Worm (Caenorhabditis elegans) whole organism, L3 larva: Measurements from ENCODE around the gene C25B8.8.
A peak's percentile ranks its signal among the peaks of the same experiment; 100 is the strongest.

Source experiments
- R02D3.7 ChIP-seq: fragments of 150-350 bp; optimal IDR thresholded peaks from 2 replicates; lab custom pipeline; 2014; ENCODE audit warnings: missing biosample characterization, missing genetic modification characterization
- ZK546.5 ChIP-seq: sonication (generic microtip); optimal IDR thresholded peaks from 2 replicates; lab custom pipeline; 2017; ENCODE audit warnings: missing biosample characterization, missing genetic modification characterization
- aly-2 ChIP-seq: fragments of 150-350 bp; optimal IDR thresholded peaks from 2 replicates; lab custom pipeline; 2014; ENCODE audit warnings: missing biosample characterization, missing genetic modification characterization
- ama-1 ChIP-seq: fragments of 150-350 bp; optimal IDR thresholded peaks from 2 replicates; lab custom pipeline; 2018
- ceh-16 ChIP-seq: sonication (generic microtip); optimal IDR thresholded peaks from 2 replicates; lab custom pipeline; 2017; ENCODE audit warnings: missing biosample characterization, missing genetic modification characterization
- ceh-28 ChIP-seq: fragments of 150-350 bp; optimal IDR thresholded peaks from 2 replicates; lab custom pipeline; 2014; ENCODE audit warnings: missing biosample characterization, missing genetic modification reagents, missing genetic modification characterization
- ceh-82 ChIP-seq: fragments of 150-350 bp; optimal IDR thresholded peaks from 2 replicates; lab custom pipeline; 2014; ENCODE audit warnings: missing biosample characterization, missing genetic modification characterization
- daf-12 ChIP-seq: fragments of 150-350 bp; optimal IDR thresholded peaks from 2 replicates; lab custom pipeline; 2014; ENCODE audit warnings: missing biosample characterization, missing genetic modification reagents, missing genetic modification characterization
- egl-27 ChIP-seq: sonication (generic microtip); optimal IDR thresholded peaks from 4 replicates; lab custom pipeline; 2017; ENCODE audit warnings: missing biosample characterization, missing genetic modification reagents, missing genetic modification characterization
- egl-5 ChIP-seq: fragments of 150-350 bp; optimal IDR thresholded peaks from 2 replicates; lab custom pipeline; 2017; ENCODE audit warnings: missing biosample characterization, missing genetic modification reagents, missing genetic modification characterization, inconsistent platforms
- elt-1 ChIP-seq: fragments of 150-350 bp; optimal IDR thresholded peaks from 2 replicates; lab custom pipeline; 2014; ENCODE audit warnings: missing biosample characterization, missing genetic modification characterization
- elt-2 ChIP-seq: sonication (generic microtip); optimal IDR thresholded peaks from 2 replicates; lab custom pipeline; 2016; ENCODE audit warnings: missing genetic modification reagents, mild to moderate bottlenecking, missing genetic modification characterization, missing compliant biosample characterization
- elt-3 ChIP-seq, 3 experiments: fragments of 150-350 bp in 1 of 3; sonication (generic microtip) in 2 of 3; optimal IDR thresholded peaks; 2 replicates in 2 of 3; 4 replicates in 1 of 3; lab custom pipeline; 2014 to 2017; ENCODE audit warnings: missing biosample characterization in 3 of 3, missing genetic modification characterization in 3 of 3
- eor-1 ChIP-seq, 2 experiments: fragments of 150-350 bp; optimal IDR thresholded peaks; 2 replicates each; lab custom pipeline; 2014 to 2018; ENCODE audit warnings: missing biosample characterization in 2 of 2, missing genetic modification characterization in 2 of 2
- fkh-10 ChIP-seq: sonication (generic microtip); optimal IDR thresholded peaks from 2 replicates; lab custom pipeline; 2017; ENCODE audit warnings: missing biosample characterization, missing genetic modification reagents, missing genetic modification characterization
- fkh-2 ChIP-seq: fragments of 150-350 bp; optimal IDR thresholded peaks from 2 replicates; lab custom pipeline; 2014; ENCODE audit warnings: missing biosample characterization, missing genetic modification reagents, missing genetic modification characterization
- fos-1 ChIP-seq: fragments of 150-350 bp; optimal IDR thresholded peaks from 2 replicates; lab custom pipeline; 2014; ENCODE audit warnings: missing biosample characterization, missing genetic modification characterization
- hmg-11 ChIP-seq: sonication (generic microtip); optimal IDR thresholded peaks from 2 replicates; lab custom pipeline; 2016; ENCODE audit warnings: missing genetic modification characterization, missing compliant biosample characterization
- jun-1 ChIP-seq: fragments of 150-350 bp; optimal IDR thresholded peaks from 2 replicates; lab custom pipeline; 2014; ENCODE audit warnings: missing biosample characterization, missing genetic modification reagents, missing genetic modification characterization
- lin-15B ChIP-seq: fragments of 150-350 bp; optimal IDR thresholded peaks from 2 replicates; lab custom pipeline; 2014; ENCODE audit warnings: missing biosample characterization, missing genetic modification characterization
- lin-39 ChIP-seq: fragments of 150-350 bp; optimal IDR thresholded peaks from 2 replicates; lab custom pipeline; 2018; ENCODE audit warnings: missing biosample characterization, missing genetic modification reagents, missing genetic modification characterization
- lsy-12 ChIP-seq: sonication (generic microtip); optimal IDR thresholded peaks from 2 replicates; lab custom pipeline; 2016; ENCODE audit warnings: mild to moderate bottlenecking, missing genetic modification characterization, missing compliant biosample characterization
- mdl-1 ChIP-seq: fragments of 150-350 bp; optimal IDR thresholded peaks from 2 replicates; lab custom pipeline; 2014; ENCODE audit warnings: missing biosample characterization, missing genetic modification characterization
- mml-1 ChIP-seq: fragments of 150-350 bp; sonication (generic microtip); optimal IDR thresholded peaks from 3 replicates; lab custom pipeline; 2014; ENCODE audit warnings: missing biosample characterization, missing genetic modification characterization
- nfya-1 ChIP-seq: sonication (generic microtip); optimal IDR thresholded peaks from 2 replicates; lab custom pipeline; 2017; ENCODE audit warnings: missing genetic modification characterization, mild to moderate bottlenecking, missing compliant biosample characterization, antibody characterized with exemption, moderate library complexity; ENCODE audit not compliant: insufficient read depth
- nhr-11 ChIP-seq: fragments of 150-350 bp; optimal IDR thresholded peaks from 2 replicates; lab custom pipeline; 2014; ENCODE audit warnings: missing biosample characterization, missing genetic modification characterization
- nhr-12 ChIP-seq: fragments of 150-350 bp; optimal IDR thresholded peaks from 2 replicates; lab custom pipeline; 2014; ENCODE audit warnings: missing biosample characterization, missing genetic modification characterization
- nhr-237 ChIP-seq: fragments of 150-350 bp; optimal IDR thresholded peaks from 2 replicates; lab custom pipeline; 2014; ENCODE audit warnings: missing biosample characterization, missing genetic modification characterization
- nhr-25 ChIP-seq: sonication (generic microtip); optimal IDR thresholded peaks from 2 replicates; lab custom pipeline; 2017; ENCODE audit warnings: missing biosample characterization, missing genetic modification characterization
- nhr-28 ChIP-seq: fragments of 150-350 bp; optimal IDR thresholded peaks from 2 replicates; lab custom pipeline; 2014; ENCODE audit warnings: missing biosample characterization, missing genetic modification characterization
- nhr-43 ChIP-seq: sonication (generic microtip); optimal IDR thresholded peaks from 2 replicates; lab custom pipeline; 2016; ENCODE audit warnings: mild to moderate bottlenecking, missing genetic modification characterization, missing compliant biosample characterization; ENCODE audit not compliant: poor library complexity, severe bottlenecking
- nhr-67 ChIP-seq: fragments of 150-350 bp; optimal IDR thresholded peaks from 2 replicates; lab custom pipeline; 2014; ENCODE audit warnings: missing biosample characterization, missing genetic modification characterization
- nhr-76 ChIP-seq: fragments of 150-350 bp; sonication (generic microtip); optimal IDR thresholded peaks from 5 replicates; lab custom pipeline; 2014; ENCODE audit warnings: missing biosample characterization, missing genetic modification characterization
- nhr-77 ChIP-seq: fragments of 150-350 bp; optimal IDR thresholded peaks from 2 replicates; lab custom pipeline; 2014; ENCODE audit warnings: missing biosample characterization, missing genetic modification characterization
- pha-4 ChIP-seq: fragments of 150-350 bp; optimal IDR thresholded peaks from 2 replicates; lab custom pipeline; 2014; ENCODE audit warnings: missing biosample characterization, missing genetic modification reagents, missing genetic modification characterization
- pqm-1 ChIP-seq: fragments of 150-350 bp; optimal IDR thresholded peaks from 2 replicates; lab custom pipeline; 2017; ENCODE audit warnings: missing biosample characterization, missing genetic modification characterization, inconsistent platforms
- skn-1 ChIP-seq: fragments of 150-350 bp; optimal IDR thresholded peaks from 2 replicates; lab custom pipeline; 2014; ENCODE audit warnings: missing biosample characterization, missing genetic modification characterization
- snpc-4 ChIP-seq: fragments of 150-350 bp; optimal IDR thresholded peaks from 2 replicates; lab custom pipeline; 2014; ENCODE audit warnings: missing biosample characterization, missing genetic modification characterization
- tbx-2 ChIP-seq: sonication (generic microtip); optimal IDR thresholded peaks from 2 replicates; lab custom pipeline; 2016; ENCODE audit warnings: mild to moderate bottlenecking, missing genetic modification characterization, missing compliant biosample characterization
- unc-62 ChIP-seq: fragments of 150-350 bp; sonication (generic microtip); optimal IDR thresholded peaks from 4 replicates; lab custom pipeline; 2014; ENCODE audit warnings: missing biosample characterization, missing genetic modification reagents, missing genetic modification characterization
- zag-1 ChIP-seq: fragments of 150-350 bp; optimal IDR thresholded peaks from 2 replicates; lab custom pipeline; 2014; ENCODE audit warnings: missing biosample characterization, missing genetic modification characterization
- ztf-11 ChIP-seq: fragments of 150-350 bp; optimal IDR thresholded peaks from 2 replicates; lab custom pipeline; 2014; ENCODE audit warnings: missing biosample characterization, missing genetic modification characterization

Gene C25B8.8

DNA sequence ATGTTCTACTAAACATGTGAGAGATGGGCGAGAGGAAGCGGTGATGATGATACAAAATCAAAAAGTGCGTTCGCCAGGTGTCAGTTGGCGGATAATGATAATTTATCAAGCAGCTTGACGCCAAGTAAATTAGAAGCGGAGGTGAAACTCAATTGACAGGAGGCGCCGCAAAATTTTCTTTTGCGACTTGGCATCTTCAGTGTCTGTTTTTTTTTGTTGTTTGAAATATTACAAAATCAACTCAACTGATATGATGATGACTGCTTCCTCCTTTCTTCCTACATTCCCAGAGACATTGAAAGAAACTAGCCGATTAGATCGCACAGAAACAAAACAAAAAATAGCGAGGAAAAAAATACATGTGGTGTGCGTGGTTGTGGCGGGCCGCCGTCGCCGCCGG lies 33.8 kb upstream of the C25B8.8 start:
- TF ChIP-seq daf-12 (tag; lab: Kevin White, UChicago) (no peak), lin-39 (tag; lab: Kevin White, UChicago) (peak; percentile 31)

DNA sequence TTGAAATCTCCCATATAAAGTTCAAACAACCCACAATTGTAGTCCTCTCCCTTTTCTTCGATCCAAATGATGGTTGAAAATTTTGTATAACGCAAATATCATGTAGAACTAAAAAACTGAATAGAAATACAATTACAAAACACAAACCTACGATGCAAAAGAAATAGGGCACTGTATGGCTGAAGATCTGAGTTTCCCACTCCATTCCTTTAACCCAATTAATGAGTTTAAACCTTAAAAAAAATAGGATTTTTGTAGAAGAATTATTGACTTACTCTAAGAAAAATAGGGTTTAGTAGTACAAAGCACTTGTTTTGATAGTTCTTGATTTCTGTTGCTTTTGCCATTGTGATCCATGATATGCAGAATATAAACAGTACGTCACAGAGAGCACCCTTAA lies 26.4 kb upstream of the C25B8.8 start:
- TF ChIP-seq fos-1 (tag; lab: Kevin White, UChicago) = no peak
- TF ChIP-seq skn-1 (tag; lab: Kevin White, UChicago) = no peak

DNA sequence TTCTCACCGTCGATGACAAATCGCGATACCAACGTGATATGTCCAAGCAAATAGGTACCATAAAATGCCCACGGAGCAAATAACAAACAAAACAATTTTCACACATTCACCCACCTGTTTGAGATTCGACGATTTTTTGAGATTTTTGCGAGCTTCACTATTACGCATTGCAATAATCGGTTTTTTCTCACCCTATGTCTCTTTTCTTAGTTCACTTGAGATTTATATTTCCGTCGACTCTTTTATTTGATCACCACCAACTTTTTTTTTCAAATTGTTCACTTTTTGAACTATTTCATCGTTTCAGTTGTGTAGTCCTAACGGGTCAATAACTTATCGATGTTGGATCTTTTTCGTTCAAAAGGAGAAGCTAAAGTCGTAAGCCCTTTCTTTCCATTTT lies 21.3 kb upstream of the C25B8.8 start, which contains the start of gene fbxl-4:
Gene fbxl-4, plus strand, starts transcription at position 301 of the 400 bp plus-strand sequence.
- TF ChIP-seq ceh-82 (tag; lab: Kevin White, UChicago) (no peak), nhr-76 (tag; lab: Kevin White, UChicago) (no peak), zag-1 (tag; lab: Kevin White, UChicago) (no peak), ama-1 (no peak), lsy-12 (no peak), nhr-28 (tag; lab: Kevin White, UChicago) (no peak), nhr-25 (no peak), mml-1 (no peak), lin-15B (no peak)

DNA sequence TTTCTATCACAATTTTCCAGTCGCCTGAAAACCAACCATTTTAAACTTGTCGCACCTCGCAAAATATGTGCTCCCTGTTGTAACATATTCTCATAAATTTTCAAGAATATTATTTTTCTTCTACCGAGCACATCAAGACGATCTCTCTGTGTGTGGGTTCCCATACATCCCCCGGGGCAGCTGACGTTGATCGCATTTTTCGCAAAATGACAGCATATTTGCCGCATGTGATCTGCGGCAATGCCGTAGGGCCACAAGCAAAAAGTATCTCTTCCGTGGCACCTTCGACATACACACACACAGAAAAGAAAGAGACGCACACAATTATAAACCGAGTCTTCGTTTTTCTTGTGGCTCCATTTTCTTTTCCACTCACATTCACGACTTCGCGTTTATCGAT lies 18.1 kb upstream of the C25B8.8 start:
- TF ChIP-seq unc-62 (GFP tag; lab: Kevin White, UChicago) (no peak), lsy-12 (no peak), fkh-2 (tag; lab: Kevin White, UChicago) (no peak), mml-1 (no peak), tbx-2 (tag; lab: Kevin White, UChicago) (no peak), egl-5 (tag; lab: Kevin White, UChicago) (peak; percentile 24), eor-1 (tag; optimal IDR thresholded peaks at IDR 0.05; lab: Kevin White, UChicago) (no peak), lin-39 (tag; lab: Kevin White, UChicago) (peak; percentile 23), nhr-237 (tag; lab: Kevin White, UChicago) (no peak), nfya-1 (tag; lab: Kevin White, UChicago) (peak; percentile 29), pha-4 (tag; lab: Kevin White, UChicago) (no peak), snpc-4 (tag; lab: Kevin White, UChicago) (no peak)

DNA sequence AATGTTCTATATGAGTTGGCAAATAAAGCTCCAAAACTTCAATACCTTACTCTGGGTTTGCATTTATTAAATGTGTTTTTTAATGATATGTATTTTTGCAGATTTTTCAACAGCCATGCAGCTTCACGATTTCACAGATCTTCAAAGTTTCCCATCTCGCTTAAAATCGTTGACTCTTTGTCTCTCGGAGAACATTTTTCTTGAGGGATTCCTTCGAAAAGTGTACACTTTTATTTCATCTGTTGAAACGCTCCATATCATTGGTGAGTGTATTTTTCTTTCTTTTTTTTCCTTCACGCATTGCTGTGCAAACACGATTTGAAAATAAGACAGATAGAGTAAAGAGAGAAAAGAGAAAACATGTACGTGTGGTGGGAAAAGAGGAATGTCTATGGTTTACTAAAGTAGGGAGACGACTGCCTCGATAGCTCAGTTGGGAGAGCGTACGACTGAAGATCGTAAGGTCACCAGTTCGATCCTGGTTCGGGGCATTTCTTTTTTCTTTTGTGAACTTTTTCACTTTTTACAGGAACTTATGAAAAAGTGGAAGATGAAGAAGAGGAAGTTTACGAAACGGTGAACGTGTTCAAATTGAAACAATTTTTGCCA lies 16.5 kb upstream of the C25B8.8 start:
- TF ChIP-seq egl-5 (tag; lab: Kevin White, UChicago) = no peak
- TF ChIP-seq elt-3 (tag; optimal IDR thresholded peaks at IDR 0.05; lab: Kevin White, UChicago) = no peak
- no peak for TF ChIP-seq fos-1 (tag; lab: Kevin White, UChicago)
- no peak for TF ChIP-seq nhr-76 (tag; lab: Kevin White, UChicago)
- TF ChIP-seq pqm-1 (tag; lab: Kevin White, UChicago) = peak; percentile 20
- peak; percentile 58 for TF ChIP-seq tbx-2 (tag; lab: Kevin White, UChicago)
- peak; percentile 50 for TF ChIP-seq nfya-1 (tag; lab: Kevin White, UChicago)
- TF ChIP-seq pha-4 (tag; lab: Kevin White, UChicago) = peak; percentile 74
- no peak for TF ChIP-seq ama-1
- no peak for TF ChIP-seq jun-1 (tag; lab: Kevin White, UChicago)
- TF ChIP-seq mml-1 = no peak
- no peak for TF ChIP-seq nhr-237 (tag; lab: Kevin White, UChicago)
- TF ChIP-seq zag-1 (tag; lab: Kevin White, UChicago) = no peak
- peak; percentile 40 for TF ChIP-seq nhr-43
- TF ChIP-seq elt-1 = no peak
- TF ChIP-seq aly-2 = no peak
- no peak for TF ChIP-seq ceh-28 (tag; lab: Kevin White, UChicago)
- no peak for TF ChIP-seq fkh-10
- no peak for TF ChIP-seq nhr-77 (tag; lab: Kevin White, UChicago)
- no peak for TF ChIP-seq snpc-4 (tag; lab: Kevin White, UChicago)
- TF ChIP-seq nhr-28 (tag; lab: Kevin White, UChicago) = no peak
- TF ChIP-seq nhr-67 (tag; lab: Kevin White, UChicago) = no peak
- TF ChIP-seq eor-1 (tag; optimal IDR thresholded peaks at IDR 0.05; lab: Kevin White, UChicago) = peak in 1 of 2 experiments; percentile 64
- TF ChIP-seq R02D3.7 (tag; lab: Kevin White, UChicago) = peak; percentile 49
- no peak for TF ChIP-seq fkh-2 (tag; lab: Kevin White, UChicago)
- no peak for TF ChIP-seq ZK546.5
- TF ChIP-seq egl-27 (tag; lab: Kevin White, UChicago) = no peak
- no peak for TF ChIP-seq daf-12 (tag; lab: Kevin White, UChicago)
- TF ChIP-seq nhr-25 = no peak
- peak; percentile 93 for TF ChIP-seq hmg-11
- TF ChIP-seq ceh-16 (tag; lab: Kevin White, UChicago) = no peak
- TF ChIP-seq nhr-11 = peak; percentile 29
- TF ChIP-seq lin-15B = no peak
- TF ChIP-seq unc-62 (GFP tag; lab: Kevin White, UChicago) = peak; percentile 16
- peak; percentile 18 for TF ChIP-seq lsy-12
- TF ChIP-seq ztf-11 (tag; lab: Kevin White, UChicago) = peak; percentile 36
- peak; percentile 35 for TF ChIP-seq elt-2 (tag; lab: Kevin White, UChicago)
- no peak for TF ChIP-seq skn-1 (tag; lab: Kevin White, UChicago)
- TF ChIP-seq nhr-12 (tag; lab: Kevin White, UChicago) = no peak
- no peak for TF ChIP-seq mdl-1 (tag; lab: Kevin White, UChicago)
